Worm (Caenorhabditis elegans): ENCODE data around the gene clec-135.
A peak's percentile ranks its signal among the peaks of the same experiment; 100 is the strongest.

clec-135 gene

DNA sequence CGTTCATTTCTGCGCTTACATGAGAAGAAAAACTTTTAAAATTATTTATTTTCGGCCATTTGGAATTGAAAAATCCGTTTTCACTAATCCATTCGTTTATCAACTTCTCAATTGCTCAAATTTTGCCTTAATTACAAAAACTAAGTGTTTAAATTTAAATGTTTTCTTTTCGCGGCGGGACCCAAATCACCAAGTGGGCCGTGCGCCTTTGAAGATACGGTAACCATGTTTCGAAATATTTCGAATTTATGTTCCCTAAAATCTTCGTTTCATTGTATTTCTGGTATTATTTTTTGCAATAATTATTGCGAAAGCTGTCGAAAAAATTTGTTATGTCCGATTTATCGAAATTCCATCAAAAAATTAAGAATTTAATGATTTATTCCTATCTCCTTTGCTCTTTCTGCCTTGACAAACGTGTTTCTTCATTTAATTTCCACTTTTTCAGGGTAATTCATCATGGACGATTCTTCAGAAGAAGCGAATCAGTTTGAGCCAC is 31.9 kb downstream of the clec-135 start, which contains the start of gene C16A11.4:
Gene C16A11.4 (plus strand): TSS at position 449 of the 499 bp plus-strand sequence.
- TF ChIP-seq ceh-36 (tag; optimal IDR thresholded peaks at IDR 0.05) (no peak), ama-1 (optimal IDR thresholded peaks at IDR 0.05) (no peak), flt-1 (GFP tag; IDR thresholded peaks at IDR 0.05) (no peak), B0310.2 (tag; optimal IDR thresholded peaks at IDR 0.05) (no peak), tbx-11 (GFP tag; IDR thresholded peaks at IDR 0.05) (no peak), F13C5.2 (tag; optimal IDR thresholded peaks at IDR 0.05) (no peak), pes-1 (GFP tag; IDR thresholded peaks at IDR 0.05) (no peak), aly-1 (tag; optimal IDR thresholded peaks at IDR 0.05) (no peak), hmg-4 (GFP tag; optimal IDR thresholded peaks at IDR 0.05) (no peak), hnd-1 (tag; optimal IDR thresholded peaks at IDR 0.05) (no peak), sea-1 (GFP tag; conservative IDR thresholded peaks at IDR 0.05) (no peak), tbx-37 (GFP tag; conservative IDR thresholded peaks at IDR 0.05) (no peak), scrt-1 (GFP tag; IDR thresholded peaks at IDR 0.05) (no peak), tra-4 (tag; optimal IDR thresholded peaks at IDR 0.05) (no peak), ets-7 (tag; optimal IDR thresholded peaks at IDR 0.05) (no peak), hmbx-1 (tag; optimal IDR thresholded peaks at IDR 0.05) (no peak), ceh-13 (GFP tag; optimal IDR thresholded peaks at IDR 0.05) (no peak)

DNA sequence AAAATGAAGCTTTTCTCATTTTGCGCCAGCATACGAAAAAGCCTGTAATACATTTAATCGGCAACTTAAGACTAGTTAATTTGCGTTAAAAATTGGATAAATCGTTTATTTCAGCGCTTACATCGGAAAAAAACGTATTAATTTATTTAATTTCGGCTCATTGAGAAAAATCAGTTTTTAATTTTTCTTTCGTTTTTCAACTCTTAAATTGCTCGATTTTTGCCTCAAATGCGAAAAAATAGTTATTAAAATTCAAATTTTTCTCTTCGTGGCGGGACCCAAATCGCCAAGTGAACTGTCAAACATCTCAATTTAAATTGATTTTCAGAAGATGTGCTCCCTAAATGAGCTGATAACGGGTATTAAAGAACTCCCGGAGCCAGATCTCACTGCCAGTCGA is 35.6 kb downstream of the clec-135 start, which contains the start of gene C16A11.5:
Gene C16A11.5 (plus strand): TSS at position 323 of the 400 bp plus-strand sequence.
- TF ChIP-seq tbx-11 (GFP tag; IDR thresholded peaks at IDR 0.05) (no peak), flt-1 (GFP tag; IDR thresholded peaks at IDR 0.05) (no peak), ets-7 (tag; optimal IDR thresholded peaks at IDR 0.05) (no peak), hmbx-1 (tag; optimal IDR thresholded peaks at IDR 0.05) (no peak), tra-4 (tag; optimal IDR thresholded peaks at IDR 0.05) (no peak), aly-1 (tag; optimal IDR thresholded peaks at IDR 0.05) (no peak), sea-1 (GFP tag; conservative IDR thresholded peaks at IDR 0.05) (no peak), B0310.2 (tag; optimal IDR thresholded peaks at IDR 0.05) (no peak), pes-1 (GFP tag; IDR thresholded peaks at IDR 0.05) (no peak), tbx-37 (GFP tag; conservative IDR thresholded peaks at IDR 0.05) (no peak), hnd-1 (tag; optimal IDR thresholded peaks at IDR 0.05) (no peak), ama-1 (optimal IDR thresholded peaks at IDR 0.05) (no peak)

DNA sequence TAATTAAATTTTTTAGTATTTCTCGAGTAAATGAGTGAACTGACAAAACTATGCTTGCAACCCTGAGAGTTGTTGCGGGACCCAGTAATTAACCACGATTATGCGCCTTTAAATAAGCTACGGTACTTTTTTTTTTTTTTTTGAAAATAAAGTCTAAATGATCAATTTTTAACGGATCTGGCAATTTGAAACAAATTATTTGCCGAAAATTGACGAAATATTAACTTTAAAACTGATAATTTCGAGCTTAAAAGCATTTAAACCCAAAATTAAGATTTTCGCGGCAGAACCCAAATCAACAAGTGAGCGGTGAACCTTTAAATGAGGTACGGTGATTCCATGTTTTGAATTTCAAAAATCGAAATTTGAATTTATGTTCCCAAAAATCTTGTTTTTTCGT is 36.1 kb downstream of the clec-135 start:
- TF ChIP-seq B0310.2 (tag; optimal IDR thresholded peaks at IDR 0.05) (no peak), tra-4 (tag; optimal IDR thresholded peaks at IDR 0.05) (no peak), ets-7 (tag; optimal IDR thresholded peaks at IDR 0.05) (no peak), F13C5.2 (tag; optimal IDR thresholded peaks at IDR 0.05) (no peak), sea-1 (GFP tag; conservative IDR thresholded peaks at IDR 0.05) (no peak), aly-1 (tag; optimal IDR thresholded peaks at IDR 0.05) (no peak), hnd-1 (tag; optimal IDR thresholded peaks at IDR 0.05) (no peak), ceh-13 (GFP tag; optimal IDR thresholded peaks at IDR 0.05) (no peak), tbx-37 (GFP tag; conservative IDR thresholded peaks at IDR 0.05) (no peak), flt-1 (GFP tag; IDR thresholded peaks at IDR 0.05) (no peak), pes-1 (GFP tag; IDR thresholded peaks at IDR 0.05) (no peak), hmg-4 (GFP tag; optimal IDR thresholded peaks at IDR 0.05) (no peak), ama-1 (optimal IDR thresholded peaks at IDR 0.05) (no peak)

DNA sequence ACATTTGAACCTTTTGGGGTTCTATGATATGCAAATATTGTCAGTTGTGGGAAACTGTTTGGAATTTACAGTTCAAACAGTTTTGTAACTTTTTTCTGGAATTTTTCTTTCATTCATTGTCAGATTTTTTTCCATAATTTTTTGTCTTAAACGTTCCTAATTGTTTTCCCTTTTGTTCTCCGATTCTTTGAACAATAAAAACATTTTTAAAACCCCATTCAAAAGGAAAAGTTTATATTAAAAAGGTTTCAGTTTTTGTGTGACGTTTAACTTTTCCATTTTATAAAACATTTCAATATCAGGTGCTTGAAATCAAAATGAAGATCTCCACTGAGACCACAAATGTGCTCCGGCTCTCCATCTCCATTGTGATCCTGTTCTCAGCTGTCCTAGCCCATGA is 39.5 kb downstream of the clec-135 start, which contains the start of gene F31D5.1:
Gene F31D5.1 (plus strand): TSS at position 301 of the 400 bp plus-strand sequence.
- no peak for TF ChIP-seq sea-1 (GFP tag; conservative IDR thresholded peaks at IDR 0.05)
- TF ChIP-seq hnd-1 (tag; optimal IDR thresholded peaks at IDR 0.05) = no peak
- no peak for TF ChIP-seq pes-1 (GFP tag; IDR thresholded peaks at IDR 0.05)
- TF ChIP-seq tbx-37 (GFP tag; conservative IDR thresholded peaks at IDR 0.05) = no peak
- TF ChIP-seq hmg-4 (GFP tag; optimal IDR thresholded peaks at IDR 0.05) = no peak
- TF ChIP-seq ama-1 (optimal IDR thresholded peaks at IDR 0.05) = no peak
- no peak for TF ChIP-seq tra-4 (tag; optimal IDR thresholded peaks at IDR 0.05)

DNA sequence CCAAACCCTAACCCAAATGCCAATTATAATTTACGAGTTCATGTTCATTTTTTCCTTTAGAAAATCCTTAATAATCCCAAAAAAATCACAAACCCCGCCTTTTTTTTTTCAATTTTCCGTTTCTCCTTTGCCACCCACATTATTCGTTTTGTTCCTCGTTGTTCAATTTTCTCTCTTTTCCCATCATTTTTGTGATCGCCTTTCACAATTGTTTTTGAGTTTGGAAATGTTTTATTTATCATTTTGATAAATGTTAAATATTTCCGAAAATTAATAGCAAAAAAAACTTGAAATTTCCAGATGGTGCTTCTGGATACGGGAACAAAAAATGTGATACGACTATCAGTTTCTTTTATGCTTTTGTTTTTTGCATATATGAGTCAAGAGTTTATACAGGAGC is 43.3 kb downstream of the clec-135 start, which contains the start of gene F31D5.2:
Gene F31D5.2 (plus strand): TSS at position 301 of the 400 bp plus-strand sequence.
- TF ChIP-seq F13C5.2 (tag; optimal IDR thresholded peaks at IDR 0.05) (no peak), tbx-37 (GFP tag; conservative IDR thresholded peaks at IDR 0.05) (no peak)

DNA sequence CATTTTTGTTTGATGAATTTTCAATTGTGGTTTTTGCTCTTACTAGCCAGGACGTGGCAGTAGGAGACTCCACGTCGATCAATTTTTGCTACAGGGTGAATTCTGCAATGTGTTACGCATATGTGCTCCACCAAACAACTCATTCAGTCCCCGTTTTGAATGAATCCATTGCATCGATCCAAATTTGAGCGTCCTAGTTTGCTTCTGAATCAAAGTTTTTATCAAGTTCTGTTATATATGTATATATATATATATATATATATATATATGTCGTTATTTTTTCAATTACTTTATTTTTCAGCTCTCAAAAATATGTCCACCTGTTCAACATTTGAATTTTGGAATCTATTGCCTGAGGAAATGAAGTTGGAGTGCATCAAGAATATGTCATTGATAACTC is 47.5 kb downstream of the clec-135 start, which contains the start of gene F31D5.7:
Gene F31D5.7 (plus strand): TSS at position 301 of the 400 bp plus-strand sequence.
- TF ChIP-seq ceh-13 (GFP tag; optimal IDR thresholded peaks at IDR 0.05) (no peak), ceh-36 (tag; optimal IDR thresholded peaks at IDR 0.05) (no peak), F13C5.2 (tag; optimal IDR thresholded peaks at IDR 0.05) (no peak), hmg-4 (GFP tag; optimal IDR thresholded peaks at IDR 0.05) (no peak), scrt-1 (GFP tag; IDR thresholded peaks at IDR 0.05) (no peak), aly-1 (tag; optimal IDR thresholded peaks at IDR 0.05) (no peak), flt-1 (GFP tag; IDR thresholded peaks at IDR 0.05) (no peak), tbx-11 (GFP tag; IDR thresholded peaks at IDR 0.05) (no peak)

DNA sequence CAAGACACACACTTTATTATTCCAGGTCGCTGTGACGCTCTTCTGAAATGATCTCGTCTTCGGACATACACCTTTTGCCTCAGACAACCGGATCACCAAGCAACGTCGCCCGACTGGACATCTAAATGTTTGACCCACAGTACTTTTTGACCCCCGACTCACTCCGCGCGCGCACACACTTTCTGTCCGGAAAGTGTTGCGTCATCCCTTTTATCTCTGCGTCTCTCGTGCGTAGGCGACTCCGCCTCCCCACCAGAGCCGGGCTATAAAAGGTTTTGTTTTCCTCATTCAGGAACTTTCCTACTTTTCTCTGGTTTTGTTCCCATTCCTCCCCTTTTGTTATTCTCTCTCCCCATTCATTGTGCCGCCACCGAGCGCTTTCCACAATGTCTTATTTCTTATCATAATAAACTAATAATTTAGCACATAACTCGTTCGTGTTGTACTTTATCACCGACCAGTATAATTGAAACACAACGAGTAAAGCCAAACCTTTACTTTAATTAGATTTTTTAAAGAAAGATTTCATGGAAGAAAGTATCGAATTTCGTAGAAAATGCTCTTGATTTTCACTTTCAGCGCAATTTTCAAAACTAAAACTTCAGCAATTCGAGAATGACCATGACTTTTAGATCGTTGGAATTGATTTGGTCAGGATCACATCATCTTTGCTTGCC is 49.4 kb downstream of the clec-135 start, which contains the start of gene F31D5.6:
Gene F31D5.6 (plus strand): TSS at position 627 of the 677 bp plus-strand sequence.
- TF ChIP-seq hmg-4 (GFP tag; optimal IDR thresholded peaks at IDR 0.05) (no peak), sea-1 (GFP tag; conservative IDR thresholded peaks at IDR 0.05) (0 out of 2 replicates have a peak, but pooled peaks have one; percentile 43)

Measured in whole organism, early embryonic.